Worm (Caenorhabditis elegans): Measurements from ENCODE around the gene R09E10.5.

ce11 chrIV:10250577-10251075 is 51.5 kb downstream of the R09E10.5 start, which contains the start of gene daf-14:
- TF ChIP-seq ztf-23 (GFP tag; IDR thresholded peaks at IDR 0.05) (no peak), tab-1 (GFP tag; IDR thresholded peaks at IDR 0.05) (no peak), T22C8.4 (GFP tag; IDR thresholded peaks at IDR 0.05) (no peak), med-1 (GFP tag; optimal IDR thresholded peaks at IDR 0.05; ENCODE audit: insufficient read depth) (no peak), cog-1 (tag; optimal IDR thresholded peaks at IDR 0.05) (no peak), klf-2 (GFP tag; conservative IDR thresholded peaks at IDR 0.05) (no peak)
